Fruit fly (Drosophila melanogaster): ENCODE data around the gene BBIP1.

Gene BBIP1

DNA sequence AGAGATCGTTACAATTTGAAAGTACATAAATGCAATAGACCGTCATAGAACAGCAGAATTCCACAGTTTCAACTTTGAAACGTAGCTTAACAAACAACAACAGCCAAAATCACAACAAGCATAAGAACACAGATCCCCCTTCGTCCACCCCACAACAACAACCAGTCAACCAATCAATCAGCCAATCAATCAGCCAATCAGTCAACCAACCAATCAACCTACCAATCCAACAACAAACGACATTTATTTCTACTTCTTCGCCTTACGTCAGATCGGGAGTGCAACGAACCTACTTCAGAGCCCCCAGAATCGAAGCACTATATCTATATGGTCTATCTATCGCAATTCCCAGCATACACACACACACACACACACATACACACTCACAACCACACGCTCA, 46.5 kb downstream of the BBIP1 start:
- TF ChIP-seq ttk (optimal IDR thresholded peaks at IDR 0.05): no peak
- TF ChIP-seq insv (optimal IDR thresholded peaks at IDR 0.05): no peak

- TF ChIP-seq h (optimal IDR thresholded peaks at IDR 0.05): no peak
- TF ChIP-seq insv (optimal IDR thresholded peaks at IDR 0.05): no peak
- TF ChIP-seq Sin3A (optimal IDR thresholded peaks at IDR 0.05): no peak
- TF ChIP-seq psq (optimal IDR thresholded peaks at IDR 0.05): no peak
- no peak for TF ChIP-seq Myc (optimal IDR thresholded peaks at IDR 0.05)
- TF ChIP-seq ttk (optimal IDR thresholded peaks at IDR 0.05): no peak
Observed at dm6 chr3R:9454980-9455379, 50.8 kb downstream of the BBIP1 start.

- TF ChIP-seq Myc (optimal IDR thresholded peaks at IDR 0.05): no peak
Observed at dm6 chr3R:9456373-9456772, 52.2 kb downstream of the BBIP1 start, which contains the start of gene GstZ1. TSS of gene GstZ1 (minus strand) at chr3R:9456546.

All from Kc167 (cell line).